Fruit fly (Drosophila melanogaster) S2 (cell line): ENCODE data around the gene Rrp40.

Experiments
- CG8478 ChIP-seq: fragments of >200 bp; optimal IDR thresholded peaks from 2 replicates; lab custom pipeline; 2018
- CTCF ChIP-seq, 2 experiments: fragments of >200 bp; optimal IDR thresholded peaks; 2 replicates each; lab custom pipeline; 2018

DNA sequence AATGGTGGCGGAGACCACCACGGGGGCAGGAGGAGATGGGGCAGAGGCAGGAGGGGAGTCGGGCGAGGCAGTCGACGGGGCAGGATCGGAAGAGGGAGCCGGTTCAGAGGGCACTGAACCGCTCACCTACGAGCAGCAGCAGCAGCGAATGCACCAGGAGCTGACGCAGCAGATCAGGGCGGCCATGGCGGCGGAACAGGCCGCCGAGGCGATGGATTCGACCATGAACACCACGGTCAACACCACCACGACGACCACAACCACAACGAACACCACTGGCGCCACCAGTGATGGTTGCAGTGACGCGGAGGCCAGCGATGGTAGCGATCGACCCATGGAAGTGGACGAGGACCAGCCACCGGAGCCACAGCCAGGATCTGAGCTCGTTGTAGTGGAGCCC lies 32.3 kb upstream of the Rrp40 start:
- TF ChIP-seq CTCF (optimal IDR thresholded peaks at IDR 0.05; lab: Kevin White, UChicago) = no peak
- no peak for TF ChIP-seq CG8478 (lab: Kevin White, UChicago)
